Worm (Caenorhabditis elegans) whole organism, dauer: ENCODE measurements around the gene exl-1.

ENCODE experiments used
- unc-62 ChIP-seq: sonication (generic microtip); optimal IDR thresholded peaks from 2 replicates; lab custom pipeline; 2017; ENCODE audit warnings: missing biosample characterization, missing genetic modification reagents, missing genetic modification characterization

exl-1 gene

ce11 chrII:14413035-14413525, at the start of gene exl-1:
Gene exl-1, minus strand, starts transcription at chrII:14413475.
- TF ChIP-seq unc-62 = no peak

- TF ChIP-seq unc-62 = no peak
Observed at ce11 chrII:14455332-14455731, 42.1 kb upstream of the exl-1 start, which contains the start of gene dmsr-6. Gene dmsr-6, plus strand, starts transcription at chrII:14455632.

ce11 chrII:14451934-14452333, 38.7 kb upstream of the exl-1 start:
- no peak for TF ChIP-seq unc-62

ce11 chrII:14441144-14441543, 27.9 kb upstream of the exl-1 start, which contains the start of gene smg-8:
Gene smg-8, plus strand, starts transcription at chrII:14441409.
- TF ChIP-seq unc-62 = no peak

ce11 chrII:14437922-14438458, 24.7 kb upstream of the exl-1 start, which contains the start of gene K04B12.2:
Gene K04B12.2, minus strand, starts transcription at chrII:14437972.
- TF ChIP-seq unc-62 = no peak

ce11 chrII:14437116-14437515, 23.8 kb upstream of the exl-1 start:
- TF ChIP-seq unc-62 = no peak

- no peak for TF ChIP-seq unc-62
Observed at ce11 chrII:14433712-14434352, 20.6 kb upstream of the exl-1 start.

- TF ChIP-seq unc-62 = no peak
Observed at ce11 chrII:14432100-14432499, 18.8 kb upstream of the exl-1 start.

- no peak for TF ChIP-seq unc-62
Observed at ce11 chrII:14428834-14429233, 15.6 kb upstream of the exl-1 start.

- no peak for TF ChIP-seq unc-62
Observed at ce11 chrII:14427714-14428113, 14.4 kb upstream of the exl-1 start.

- no peak for TF ChIP-seq unc-62
Observed at ce11 chrII:14424791-14425190, 11.5 kb upstream of the exl-1 start, which contains the start of gene plx-2. Gene plx-2, minus strand, starts transcription at chrII:14424891.

- no peak for TF ChIP-seq unc-62
Observed at ce11 chrII:14416988-14417387, 3.7 kb upstream of the exl-1 start.

- no peak for TF ChIP-seq unc-62
Observed at ce11 chrII:14415427-14415826, 2.2 kb upstream of the exl-1 start.

- no peak for TF ChIP-seq unc-62
Observed at ce11 chrII:14413709-14414108, 434 bp upstream of the exl-1 start.

- TF ChIP-seq unc-62 = no peak
Observed at ce11 chrII:14410768-14411167, 2.5 kb downstream of the exl-1 start, which contains the start of gene dsb-2. Gene dsb-2, plus strand, starts transcription at chrII:14411095.

- TF ChIP-seq unc-62 = no peak
Observed at ce11 chrII:14408312-14408711, 5.0 kb downstream of the exl-1 start, which contains the start of gene F26H11.4. Gene F26H11.4, plus strand, starts transcription at chrII:14408612.

ce11 chrII:14407332-14408270, 5.7 kb downstream of the exl-1 start:
- TF ChIP-seq unc-62 = no peak
